Worm (Caenorhabditis elegans) whole organism, L2 larva: Measurements from ENCODE around the gene srw-145.

Source experiments
- C34F6.9 ChIP-seq: fragments of 150-350 bp; optimal IDR thresholded peaks from 2 replicates; lab custom pipeline; 2014; ENCODE audit warnings: missing biosample characterization, missing genetic modification characterization
- F13H6.1 ChIP-seq: sonication (generic microtip); optimal IDR thresholded peaks from 2 replicates; lab custom pipeline; 2016; ENCODE audit warnings: missing genetic modification characterization, missing compliant biosample characterization
- R02D3.7 ChIP-seq: fragments of 150-350 bp; optimal IDR thresholded peaks from 2 replicates; lab custom pipeline; 2014; ENCODE audit warnings: missing biosample characterization, missing genetic modification characterization
- Y55F3AM.14 ChIP-seq: fragments of 200-800 bp; sonication (Bioruptor generic); optimal IDR thresholded peaks from 2 replicates; lab custom pipeline; 2018; ENCODE audit warnings: mild to moderate bottlenecking, missing genetic modification characterization, missing compliant biosample characterization
- ZK546.5 ChIP-seq: sonication (generic microtip); optimal IDR thresholded peaks from 2 replicates; lab custom pipeline; 2017; ENCODE audit warnings: missing biosample characterization, missing genetic modification characterization
- alr-1 ChIP-seq: fragments of 150-350 bp; optimal IDR thresholded peaks from 2 replicates; lab custom pipeline; 2014; ENCODE audit warnings: missing biosample characterization, missing genetic modification characterization
- aly-2 ChIP-seq: fragments of 150-350 bp; optimal IDR thresholded peaks from 2 replicates; lab custom pipeline; 2014; ENCODE audit warnings: missing biosample characterization, missing genetic modification characterization
- ama-1 ChIP-seq: fragments of 150-350 bp; optimal IDR thresholded peaks from 2 replicates; lab custom pipeline; 2018; ENCODE audit warnings: inconsistent platforms
- blmp-1 ChIP-seq: sonication (generic microtip); optimal IDR thresholded peaks from 2 replicates; lab custom pipeline; 2017; ENCODE audit warnings: missing genetic modification characterization, mild to moderate bottlenecking, missing compliant biosample characterization, antibody characterized with exemption, moderate library complexity; ENCODE audit not compliant: insufficient read depth
- ceh-82 ChIP-seq: fragments of 150-350 bp; optimal IDR thresholded peaks from 2 replicates; lab custom pipeline; 2014; ENCODE audit warnings: missing biosample characterization, missing genetic modification characterization
- crh-2 ChIP-seq: sonication (generic microtip); optimal IDR thresholded peaks from 2 replicates; lab custom pipeline; 2017; ENCODE audit warnings: missing biosample characterization, missing genetic modification characterization
- dmd-4 ChIP-seq: sonication (generic microtip); optimal IDR thresholded peaks from 2 replicates; lab custom pipeline; 2017; ENCODE audit warnings: missing biosample characterization, missing genetic modification characterization
- egl-27 ChIP-seq: sonication (generic microtip); optimal IDR thresholded peaks from 3 replicates; lab custom pipeline; 2017; ENCODE audit warnings: missing biosample characterization, missing genetic modification reagents, missing genetic modification characterization
- elt-1 ChIP-seq: fragments of 150-350 bp; optimal IDR thresholded peaks from 2 replicates; lab custom pipeline; 2014; ENCODE audit warnings: missing biosample characterization, missing genetic modification characterization
- elt-3 ChIP-seq: sonication (generic microtip); optimal IDR thresholded peaks from 2 replicates; lab custom pipeline; 2017; ENCODE audit warnings: missing biosample characterization, missing genetic modification characterization
- fos-1 ChIP-seq: fragments of 150-350 bp; optimal IDR thresholded peaks from 2 replicates; lab custom pipeline; 2014; ENCODE audit warnings: missing biosample characterization, missing genetic modification characterization
- gmeb-1 ChIP-seq: fragments of 150-350 bp; optimal IDR thresholded peaks from 2 replicates; lab custom pipeline; 2014; ENCODE audit warnings: missing biosample characterization, missing genetic modification characterization
- lin-11 ChIP-seq: fragments of 150-350 bp; sonication (generic microtip); optimal IDR thresholded peaks from 2 replicates; lab custom pipeline; 2014; ENCODE audit warnings: missing biosample characterization, missing genetic modification characterization, inconsistent platforms, mixed read lengths
- lin-13 ChIP-seq: fragments of 150-350 bp; optimal IDR thresholded peaks from 2 replicates; lab custom pipeline; 2014; ENCODE audit warnings: missing biosample characterization, missing genetic modification reagents, missing genetic modification characterization
- lin-39 ChIP-seq: fragments of 150-350 bp; optimal IDR thresholded peaks from 2 replicates; lab custom pipeline; 2014; ENCODE audit warnings: missing biosample characterization, missing genetic modification reagents, missing genetic modification characterization
- lsy-2 ChIP-seq, 2 experiments: fragments of 150-350 bp in 1 of 2; sonication (generic microtip) in 1 of 2; optimal IDR thresholded peaks; 2 replicates each; lab custom pipeline; 2014 to 2017; ENCODE audit warnings: missing biosample characterization in 2 of 2, missing genetic modification characterization in 2 of 2
- mab-5 ChIP-seq: fragments of 150-350 bp; optimal IDR thresholded peaks from 2 replicates; lab custom pipeline; 2014; ENCODE audit warnings: missing biosample characterization, missing genetic modification characterization
- mbf-1 ChIP-seq: sonication (generic microtip); optimal IDR thresholded peaks from 2 replicates; lab custom pipeline; 2017; ENCODE audit warnings: missing biosample characterization, missing genetic modification characterization
- mdl-1 ChIP-seq, 2 experiments: fragments of 150-350 bp in 1 of 2; sonication (generic microtip) in 1 of 2; optimal IDR thresholded peaks; 2 replicates each; lab custom pipeline; 2017; ENCODE audit warnings: missing biosample characterization in 2 of 2, missing genetic modification characterization in 2 of 2
- nhr-10 ChIP-seq: sonication (generic microtip); optimal IDR thresholded peaks from 2 replicates; lab custom pipeline; 2017; ENCODE audit warnings: missing biosample characterization, missing genetic modification characterization
- nhr-11 ChIP-seq: fragments of 150-350 bp; optimal IDR thresholded peaks from 2 replicates; lab custom pipeline; 2014; ENCODE audit warnings: missing biosample characterization, missing genetic modification characterization
- nhr-12 ChIP-seq: fragments of 150-350 bp; optimal IDR thresholded peaks from 2 replicates; lab custom pipeline; 2014; ENCODE audit warnings: missing biosample characterization, missing genetic modification characterization
- nhr-129 ChIP-seq: fragments of 150-350 bp; optimal IDR thresholded peaks from 2 replicates; lab custom pipeline; 2014; ENCODE audit warnings: missing biosample characterization, missing genetic modification characterization
- nhr-21 ChIP-seq: fragments of 150-350 bp; optimal IDR thresholded peaks from 2 replicates; lab custom pipeline; 2014; ENCODE audit warnings: missing biosample characterization, missing genetic modification characterization
- nhr-23 ChIP-seq: fragments of 150-350 bp; optimal IDR thresholded peaks from 2 replicates; lab custom pipeline; 2014; ENCODE audit warnings: missing biosample characterization, missing genetic modification reagents, missing genetic modification characterization
- nhr-237 ChIP-seq: fragments of 150-350 bp; optimal IDR thresholded peaks from 2 replicates; lab custom pipeline; 2014; ENCODE audit warnings: missing biosample characterization, missing genetic modification characterization
- nhr-25 ChIP-seq: fragments of 150-350 bp; sonication (generic microtip); optimal IDR thresholded peaks from 3 replicates; lab custom pipeline; 2014; ENCODE audit warnings: missing biosample characterization, missing genetic modification characterization
- nhr-6 ChIP-seq: fragments of 150-350 bp; optimal IDR thresholded peaks from 2 replicates; lab custom pipeline; 2014; ENCODE audit warnings: missing biosample characterization, missing genetic modification characterization
- nhr-77 ChIP-seq: fragments of 150-350 bp; optimal IDR thresholded peaks from 2 replicates; lab custom pipeline; 2014; ENCODE audit warnings: missing biosample characterization, missing genetic modification characterization
- peb-1 ChIP-seq: fragments of 150-350 bp; optimal IDR thresholded peaks from 2 replicates; lab custom pipeline; 2014; ENCODE audit warnings: missing biosample characterization, missing genetic modification characterization
- sem-4 ChIP-seq: fragments of 150-350 bp; optimal IDR thresholded peaks from 2 replicates; lab custom pipeline; 2014; ENCODE audit warnings: missing biosample characterization, missing genetic modification reagents, missing genetic modification characterization
- skn-1 ChIP-seq: sonication (generic microtip); optimal IDR thresholded peaks from 2 replicates; lab custom pipeline; 2017; ENCODE audit warnings: missing biosample characterization, missing genetic modification characterization
- sma-3 ChIP-seq: sonication (generic microtip); optimal IDR thresholded peaks from 2 replicates; lab custom pipeline; 2016; ENCODE audit warnings: missing genetic modification reagents, missing genetic modification characterization, missing compliant biosample characterization
- sma-9 ChIP-seq, 2 experiments: fragments of 150-350 bp in 1 of 2; sonication (generic microtip) in 1 of 2; optimal IDR thresholded peaks; 2 replicates each; lab custom pipeline; 2014 to 2016; ENCODE audit warnings: missing genetic modification characterization in 2 of 2, mild to moderate bottlenecking in 1 of 2, missing biosample characterization in 1 of 2, missing compliant biosample characterization in 1 of 2, missing genetic modification reagents in 1 of 2, moderate library complexity in 1 of 2
- snpc-4 ChIP-seq: fragments of 150-350 bp; optimal IDR thresholded peaks from 2 replicates; lab custom pipeline; 2014; ENCODE audit warnings: missing biosample characterization, missing genetic modification characterization
- unc-39 ChIP-seq: fragments of 150-350 bp; optimal IDR thresholded peaks from 2 replicates; lab custom pipeline; 2014; ENCODE audit warnings: missing biosample characterization, missing genetic modification characterization
- unc-55 ChIP-seq: fragments of 150-350 bp; sonication (generic microtip); optimal IDR thresholded peaks from 3 replicates; lab custom pipeline; 2014; ENCODE audit warnings: missing biosample characterization, missing genetic modification reagents, missing genetic modification characterization
- unc-62 ChIP-seq: fragments of 150-350 bp; optimal IDR thresholded peaks from 2 replicates; lab custom pipeline; 2014; ENCODE audit warnings: missing biosample characterization, missing genetic modification reagents, missing genetic modification characterization
- zag-1 ChIP-seq: fragments of 150-350 bp; optimal IDR thresholded peaks from 2 replicates; lab custom pipeline; 2014; ENCODE audit warnings: missing biosample characterization, missing genetic modification characterization
- ztf-1 ChIP-seq: fragments of 200-800 bp; sonication (Bioruptor generic); conservative IDR thresholded peaks from 2 replicates; pipeline ENCODE4 v1.3.6; 2022; ENCODE audit warnings: missing genetic modification characterization, missing compliant biosample characterization
- ztf-11 ChIP-seq: sonication (generic microtip); optimal IDR thresholded peaks from 2 replicates; lab custom pipeline; 2017; ENCODE audit warnings: missing biosample characterization, missing genetic modification characterization
- ztf-4 ChIP-seq: fragments of 150-350 bp; optimal IDR thresholded peaks from 2 replicates; lab custom pipeline; 2014; ENCODE audit warnings: missing biosample characterization, missing genetic modification characterization

The srw-145 gene

DNA sequence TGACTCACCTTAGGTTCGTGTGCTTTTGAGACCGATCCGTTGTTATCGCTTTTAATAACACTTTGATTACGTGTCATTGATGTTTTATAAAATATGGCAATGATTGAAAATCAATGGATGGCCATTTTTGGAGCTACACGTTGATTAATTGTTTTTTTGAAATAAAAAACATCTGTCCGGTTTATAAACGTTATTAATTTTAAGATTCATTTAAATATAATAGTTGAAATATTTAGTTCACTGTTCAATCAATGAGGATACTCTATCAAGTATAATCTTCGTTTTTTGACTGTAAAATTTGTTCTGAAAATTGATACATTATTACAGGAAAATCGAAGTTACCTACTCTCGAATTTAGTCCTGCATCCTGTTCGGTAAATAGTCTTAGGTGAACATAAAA lies 21.3 kb downstream of the srw-145 start, which contains the start of gene R10D12.10:
TSS of gene R10D12.10 (minus strand) at position 101 of the 400 bp plus-strand sequence.
- TF ChIP-seq zag-1 (tag; lab: Kevin White, UChicago): no peak
- TF ChIP-seq alr-1: no peak
- TF ChIP-seq nhr-12: no peak
- TF ChIP-seq lin-13 (GFP tag; lab: Kevin White, UChicago): no peak
- TF ChIP-seq unc-55 (GFP tag; lab: Kevin White, UChicago): no peak
- no peak for TF ChIP-seq nhr-77 (tag; lab: Kevin White, UChicago)
- no peak for TF ChIP-seq F13H6.1 (tag; lab: Kevin White, UChicago)
- TF ChIP-seq sem-4 (tag; lab: Kevin White, UChicago): no peak
- no peak for TF ChIP-seq ztf-1 (GFP tag; lab: Robert Waterston, UW)
- TF ChIP-seq snpc-4 (tag; lab: Kevin White, UChicago): no peak
- TF ChIP-seq R02D3.7 (tag; lab: Kevin White, UChicago): no peak
- no peak for TF ChIP-seq nhr-10
- TF ChIP-seq nhr-21 (tag; lab: Kevin White, UChicago): no peak
- no peak for TF ChIP-seq mdl-1 (tag; optimal IDR thresholded peaks at IDR 0.05; lab: Kevin White, UChicago)
- TF ChIP-seq elt-1 (tag; lab: Kevin White, UChicago): no peak
- no peak for TF ChIP-seq nhr-129

DNA sequence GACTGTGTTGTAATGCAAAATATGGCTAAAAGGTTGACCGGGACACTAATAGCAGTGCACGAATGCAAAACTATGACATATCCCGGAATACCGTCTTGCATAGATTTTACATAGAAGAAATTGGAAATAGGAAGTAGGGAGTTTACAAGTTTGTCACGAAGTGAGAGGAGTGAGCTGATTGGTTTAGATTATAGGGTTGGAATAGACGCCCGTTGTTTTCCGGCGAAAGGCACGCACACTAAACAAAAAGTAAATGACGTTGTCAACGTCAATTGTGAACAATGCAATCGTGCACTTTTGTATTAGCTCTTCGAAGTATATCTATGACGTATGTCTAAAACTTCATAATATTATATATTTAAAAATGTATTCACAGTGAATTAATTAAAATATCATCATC lies 24.0 kb downstream of the srw-145 start, which contains the start of gene srh-24:
TSS of gene srh-24 (minus strand) at position 101 of the 400 bp plus-strand sequence.
- no peak for TF ChIP-seq snpc-4 (tag; lab: Kevin White, UChicago)
- TF ChIP-seq unc-62 (GFP tag; lab: Kevin White, UChicago): no peak
- TF ChIP-seq egl-27: no peak
- no peak for TF ChIP-seq mdl-1 (tag; optimal IDR thresholded peaks at IDR 0.05; lab: Kevin White, UChicago)
- TF ChIP-seq unc-39 (tag; lab: Kevin White, UChicago): no peak

ce11 chrV:13961927-13962419 lies 25.0 kb downstream of the srw-145 start, which contains the start of the genes algn-13 and R10D12.13:
Gene algn-13, minus strand, starts transcription at chrV:13961977.
Gene R10D12.13, plus strand, starts transcription at chrV:13962417.
- TF ChIP-seq ztf-1 (GFP tag; lab: Robert Waterston, UW): no peak
- TF ChIP-seq ztf-11: no peak
- no peak for TF ChIP-seq nhr-237 (tag; lab: Kevin White, UChicago)
- no peak for TF ChIP-seq alr-1
- TF ChIP-seq aly-2: no peak
- no peak for TF ChIP-seq egl-27
- TF ChIP-seq sma-9 (GFP tag; optimal IDR thresholded peaks at IDR 0.05; lab: Kevin White, UChicago): peak; percentile 70
- no peak for TF ChIP-seq sma-9 (tag; optimal IDR thresholded peaks at IDR 0.05; lab: Kevin White, UChicago)
- peak; percentile 43 for TF ChIP-seq nhr-25 (tag; lab: Kevin White, UChicago)
- TF ChIP-seq ZK546.5 (tag; lab: Kevin White, UChicago): no peak
- TF ChIP-seq nhr-21 (tag; lab: Kevin White, UChicago): no peak
- TF ChIP-seq unc-39 (tag; lab: Kevin White, UChicago): no peak
- TF ChIP-seq zag-1 (tag; lab: Kevin White, UChicago): no peak
- TF ChIP-seq nhr-10: no peak
- peak; percentile 60 for TF ChIP-seq lin-11 (tag; lab: Kevin White, UChicago)
- no peak for TF ChIP-seq elt-1 (tag; lab: Kevin White, UChicago)
- TF ChIP-seq unc-62 (GFP tag; lab: Kevin White, UChicago): no peak
- TF ChIP-seq lin-39: no peak
- no peak for TF ChIP-seq nhr-11 (tag; lab: Kevin White, UChicago)
- TF ChIP-seq blmp-1: no peak
- peak; percentile 55 for TF ChIP-seq nhr-129
- TF ChIP-seq F13H6.1 (tag; lab: Kevin White, UChicago): peak; percentile 64
- TF ChIP-seq ztf-4 (tag; lab: Kevin White, UChicago): peak; percentile 2
- no peak for TF ChIP-seq mbf-1 (tag; lab: Kevin White, UChicago)
- TF ChIP-seq lin-13 (GFP tag; lab: Kevin White, UChicago): peak; percentile 52
- TF ChIP-seq lsy-2 (tag; optimal IDR thresholded peaks at IDR 0.05; lab: Kevin White, UChicago): peak in 1 of 2 experiments; percentile 70
- no peak for TF ChIP-seq dmd-4 (tag; lab: Kevin White, UChicago)
- no peak for TF ChIP-seq skn-1
- peak; percentile 70 for TF ChIP-seq sem-4 (tag; lab: Kevin White, UChicago)
- TF ChIP-seq gmeb-1 (tag; lab: Kevin White, UChicago): peak; percentile 74
- TF ChIP-seq nhr-6 (tag; lab: Kevin White, UChicago): no peak
- TF ChIP-seq crh-2 (tag; lab: Kevin White, UChicago): no peak
- TF ChIP-seq snpc-4 (tag; lab: Kevin White, UChicago): peak; percentile 30
- no peak for TF ChIP-seq nhr-23 (tag; lab: Kevin White, UChicago)
- no peak for TF ChIP-seq mdl-1 (tag; optimal IDR thresholded peaks at IDR 0.05; lab: Kevin White, UChicago)
- no peak for TF ChIP-seq fos-1 (tag; lab: Kevin White, UChicago)
- TF ChIP-seq ceh-82: no peak
- no peak for TF ChIP-seq nhr-77 (tag; lab: Kevin White, UChicago)
- no peak for TF ChIP-seq Y55F3AM.14 (GFP tag; lab: Kevin White, UChicago)
- TF ChIP-seq peb-1 (tag; lab: Kevin White, UChicago): no peak
- TF ChIP-seq nhr-12: no peak
- TF ChIP-seq elt-3 (tag; lab: Kevin White, UChicago): no peak
- peak; percentile 48 for TF ChIP-seq sma-3 (GFP tag; lab: Kevin White, UChicago)
- no peak for TF ChIP-seq R02D3.7 (tag; lab: Kevin White, UChicago)
- TF ChIP-seq ama-1 (lab: Kevin White, UChicago): no peak
- peak; percentile 37 for TF ChIP-seq C34F6.9
- TF ChIP-seq mab-5 (tag; lab: Kevin White, UChicago): peak; percentile 56
